Worm (Caenorhabditis elegans): ENCODE measurements around the gene txt-8.

- TF ChIP-seq ama-1 (optimal IDR thresholded peaks at IDR 0.05) (no peak), aly-1 (tag; optimal IDR thresholded peaks at IDR 0.05) (no peak), flt-1 (GFP tag; IDR thresholded peaks at IDR 0.05) (no peak), sea-1 (GFP tag; conservative IDR thresholded peaks at IDR 0.05) (no peak), tra-4 (tag; optimal IDR thresholded peaks at IDR 0.05) (no peak), F13C5.2 (tag; optimal IDR thresholded peaks at IDR 0.05) (no peak), scrt-1 (GFP tag; IDR thresholded peaks at IDR 0.05) (no peak), ceh-13 (GFP tag; optimal IDR thresholded peaks at IDR 0.05) (no peak), hmg-4 (GFP tag; optimal IDR thresholded peaks at IDR 0.05) (no peak), tbx-37 (GFP tag; conservative IDR thresholded peaks at IDR 0.05) (no peak), ceh-36 (tag; optimal IDR thresholded peaks at IDR 0.05) (no peak), pes-1 (GFP tag; IDR thresholded peaks at IDR 0.05) (no peak)
Observed at ce11 chrV:18425544-18425943, 11.4 kb downstream of the txt-8 start, which contains the start of gene ZK262.19.
